Fruit fly (Drosophila melanogaster) whole organism, wandering third instar larva: ENCODE data around the gene boss.

Source experiments
- Abd-B ChIP-seq: fragments of >200 bp; optimal IDR thresholded peaks from 2 replicates; lab custom pipeline; 2017; ENCODE audit warnings: missing biosample characterization, missing genetic modification characterization
- CG32264 ChIP-seq: fragments of 200-800 bp; sonication (Bioruptor generic); optimal IDR thresholded peaks from 2 replicates; lab custom pipeline; 2016; ENCODE audit warnings: missing biosample characterization, missing genetic modification characterization
- CG9705 ChIP-seq: fragments of 200-800 bp; sonication (Bioruptor generic); optimal IDR thresholded peaks from 2 replicates; lab custom pipeline; 2018; ENCODE audit warnings: missing biosample characterization, mild to moderate bottlenecking, missing genetic modification characterization
- CrebA ChIP-seq: fragments of 200-800 bp; sonication (Bioruptor generic); optimal IDR thresholded peaks from 2 replicates; lab custom pipeline; 2016; ENCODE audit warnings: missing biosample characterization, mild to moderate bottlenecking, missing genetic modification characterization, borderline replicate concordance
- Dfd ChIP-seq: fragments of >200 bp; optimal IDR thresholded peaks from 2 replicates; lab custom pipeline; 2017; ENCODE audit warnings: missing biosample characterization, missing genetic modification characterization
- Dif ChIP-seq: fragments of 200-275, 200-300 bp; sonication (Bioruptor generic); optimal IDR thresholded peaks from 2 replicates; lab custom pipeline; 2018; ENCODE audit warnings: missing biosample characterization, missing genetic modification characterization; ENCODE audit not compliant: partially characterized antibody
- GATAd ChIP-seq: sonication (Bioruptor generic); optimal IDR thresholded peaks from 2 replicates; lab custom pipeline; 2016; ENCODE audit warnings: missing biosample characterization, missing genetic modification characterization
- HLH106 ChIP-seq: fragments of 200-800 bp; optimal IDR thresholded peaks from 3 replicates; lab custom pipeline; 2019; ENCODE audit warnings: missing biosample characterization, mild to moderate bottlenecking, missing genetic modification characterization, moderate library complexity
- Hnf4 ChIP-seq: fragments of 200-800 bp; sonication (Bioruptor generic); optimal IDR thresholded peaks from 2 replicates; lab custom pipeline; 2016; ENCODE audit warnings: missing biosample characterization, mild to moderate bottlenecking, missing genetic modification characterization
- Hr78 ChIP-seq: fragments of >200 bp; optimal IDR thresholded peaks from 2 replicates; lab custom pipeline; 2017; ENCODE audit warnings: missing biosample characterization, missing genetic modification characterization
- Hr83 ChIP-seq: fragments of 200-300 bp; sonication (Bioruptor generic); optimal IDR thresholded peaks from 2 replicates; lab custom pipeline; 2016; ENCODE audit warnings: missing biosample characterization, mild to moderate bottlenecking, missing genetic modification characterization, moderate library complexity; ENCODE audit not compliant: poor library complexity, severe bottlenecking
- Jra ChIP-seq: sonication (Bioruptor generic); optimal IDR thresholded peaks from 2 replicates; lab custom pipeline; 2016; ENCODE audit warnings: missing biosample characterization, missing genetic modification characterization
- Mio ChIP-seq: sonication (Bioruptor generic); optimal IDR thresholded peaks from 2 replicates; lab custom pipeline; 2016; ENCODE audit warnings: missing biosample characterization, missing genetic modification characterization
- Myc ChIP-seq: fragments of >200 bp; optimal IDR thresholded peaks from 2 replicates; lab custom pipeline; 2017
- N ChIP-seq: fragments of >200 bp; optimal IDR thresholded peaks from 2 replicates; lab custom pipeline; 2018; ENCODE audit warnings: missing biosample characterization, missing external identifiers, missing genetic modification characterization
- OdsH ChIP-seq: fragments of 200-800 bp; sonication (Bioruptor generic); optimal IDR thresholded peaks from 2 replicates; lab custom pipeline; 2016; ENCODE audit warnings: missing biosample characterization, mild to moderate bottlenecking, missing genetic modification characterization
- Rel ChIP-seq, 2 experiments: fragments of 200-800 bp; sonication (Bioruptor generic) in 1 of 2; optimal IDR thresholded peaks; 2 replicates in 1 of 2; 3 replicates in 1 of 2; lab custom pipeline; 2016 to 2019; ENCODE audit warnings: mild to moderate bottlenecking in 2 of 2, missing biosample characterization in 2 of 2, missing genetic modification characterization in 2 of 2, moderate library complexity in 1 of 2
- Sp1 ChIP-seq: fragments of 200-800 bp; sonication (Bioruptor generic); optimal IDR thresholded peaks from 3 replicates; lab custom pipeline; 2019; ENCODE audit warnings: missing biosample characterization, mild to moderate bottlenecking, missing genetic modification characterization, moderate library complexity
- Vsx2 ChIP-seq: fragments of 200-300, 225-300 bp; sonication (Bioruptor generic); optimal IDR thresholded peaks from 2 replicates; lab custom pipeline; 2018; ENCODE audit warnings: missing biosample characterization, missing genetic modification characterization; ENCODE audit not compliant: partially characterized antibody
- br ChIP-seq: fragments of 200-800 bp; sonication (Bioruptor generic); optimal IDR thresholded peaks from 2 replicates; lab custom pipeline; 2016; ENCODE audit warnings: missing biosample characterization, missing genetic modification characterization
- brk ChIP-seq: fragments of 200-800 bp; sonication (Bioruptor generic); optimal IDR thresholded peaks from 2 replicates; lab custom pipeline; 2016; ENCODE audit warnings: missing biosample characterization, mild to moderate bottlenecking, missing genetic modification characterization
- dl ChIP-seq, 2 experiments: fragments of 175-275, 200-275 bp in 1 of 2; fragments of 200-275 bp in 1 of 2; sonication (Bioruptor generic); optimal IDR thresholded peaks; lab custom pipeline; 2018; ENCODE audit warnings: mild to moderate bottlenecking in 2 of 2, missing biosample characterization in 2 of 2, missing genetic modification characterization in 2 of 2, moderate library complexity in 2 of 2; ENCODE audit not compliant: partially characterized antibody in 2 of 2, insufficient read depth in 1 of 2
- dmrt93B ChIP-seq: fragments of 200-800 bp; sonication (Bioruptor generic); optimal IDR thresholded peaks from 2 replicates; lab custom pipeline; 2018; ENCODE audit warnings: missing biosample characterization, mild to moderate bottlenecking, missing genetic modification characterization
- dsf ChIP-seq: sonication (Bioruptor generic); optimal IDR thresholded peaks from 2 replicates; lab custom pipeline; 2016; ENCODE audit warnings: missing biosample characterization, missing genetic modification characterization, borderline replicate concordance
- ey ChIP-seq: fragments of 200-800 bp; sonication (Bioruptor generic); optimal IDR thresholded peaks from 2 replicates; lab custom pipeline; 2016; ENCODE audit warnings: missing biosample characterization, missing genetic modification characterization
- foxo ChIP-seq, 2 experiments: fragments of 200-800 bp; sonication (Bioruptor generic); optimal IDR thresholded peaks; 2 replicates in 1 of 2; 3 replicates in 1 of 2; lab custom pipeline; 2016 to 2017; ENCODE audit warnings: missing biosample characterization in 2 of 2, missing genetic modification characterization in 2 of 2
- fru ChIP-seq: fragments of 200-800 bp; sonication (Bioruptor generic); optimal IDR thresholded peaks from 3 replicates; lab custom pipeline; 2016; ENCODE audit warnings: missing biosample characterization, mild to moderate bottlenecking, missing genetic modification characterization
- h ChIP-seq: fragments of 200-800 bp; sonication (Bioruptor generic); optimal IDR thresholded peaks from 3 replicates; lab custom pipeline; 2016; ENCODE audit warnings: missing biosample characterization, mild to moderate bottlenecking, missing genetic modification characterization
- jim ChIP-seq: fragments of 175-275, 200-325 bp; sonication (Bioruptor generic); optimal IDR thresholded peaks from 2 replicates; lab custom pipeline; 2016; ENCODE audit warnings: missing biosample characterization, mild to moderate bottlenecking, missing genetic modification characterization
- lola ChIP-seq: fragments of >200 bp; optimal IDR thresholded peaks from 2 replicates; lab custom pipeline; 2017; ENCODE audit warnings: missing biosample characterization, missing genetic modification characterization
- pan ChIP-seq: fragments of >200 bp; optimal IDR thresholded peaks from 2 replicates; lab custom pipeline; 2017
- psq ChIP-seq: fragments of 200-800 bp; sonication (Bioruptor generic); optimal IDR thresholded peaks from 3 replicates; lab custom pipeline; 2017; ENCODE audit warnings: missing biosample characterization, mild to moderate bottlenecking, missing genetic modification characterization, moderate library complexity
- rgr ChIP-seq: fragments of 200-800 bp; sonication (Bioruptor generic); optimal IDR thresholded peaks from 3 replicates; lab custom pipeline; 2016; ENCODE audit warnings: missing biosample characterization, mild to moderate bottlenecking, missing genetic modification characterization
- sage ChIP-seq: fragments of 200-800 bp; sonication (Bioruptor generic); optimal IDR thresholded peaks from 2 replicates; lab custom pipeline; 2016; ENCODE audit warnings: missing biosample characterization, mild to moderate bottlenecking, missing genetic modification characterization
- sv ChIP-seq: fragments of 200-800 bp; sonication (Bioruptor generic); optimal IDR thresholded peaks from 3 replicates; lab custom pipeline; 2016; ENCODE audit warnings: missing biosample characterization, missing genetic modification characterization
- tai ChIP-seq: sonication (Bioruptor generic); optimal IDR thresholded peaks from 2 replicates; lab custom pipeline; 2016; ENCODE audit warnings: missing biosample characterization, missing genetic modification characterization
- usp ChIP-seq: fragments of >200 bp; optimal IDR thresholded peaks from 2 replicates; lab custom pipeline; 2017; ENCODE audit warnings: missing biosample characterization, missing genetic modification characterization
- woc ChIP-seq: sonication (Bioruptor generic); optimal IDR thresholded peaks from 2 replicates; lab custom pipeline; 2016; ENCODE audit warnings: missing biosample characterization, mild to moderate bottlenecking, missing genetic modification characterization

Gene boss

dm6 chr3R:25996197-25997005 lies 34.6 kb downstream of the boss start, which contains the start of gene CG43116 (continued):
- TF ChIP-seq Rel (GFP tag; optimal IDR thresholded peaks at IDR 0.05; lab: Kevin White, UChicago) = peak; percentile 92
- TF ChIP-seq Rel (tag; optimal IDR thresholded peaks at IDR 0.05; lab: Kevin White, UChicago) = peak; percentile 58
- TF ChIP-seq br = peak; percentile 88
- peak; percentile 80 for TF ChIP-seq woc
- TF ChIP-seq jim (GFP tag; lab: Kevin White, UChicago) = no peak
- peak; percentile 88 for TF ChIP-seq dmrt93B (GFP tag; lab: Kevin White, UChicago)
- peak; percentile 85 for TF ChIP-seq Hnf4
- no peak for TF ChIP-seq Vsx2 (GFP tag; lab: Kevin White, UChicago)
- no peak for TF ChIP-seq Hr83 (GFP tag; lab: Kevin White, UChicago)
- peak; percentile 45 for TF ChIP-seq dsf (GFP tag; lab: Kevin White, UChicago)
- peak; percentile 92 for TF ChIP-seq OdsH (GFP tag; lab: Kevin White, UChicago)
- no peak for TF ChIP-seq GATAd
- TF ChIP-seq tai = no peak
- no peak for TF ChIP-seq Abd-B (GFP tag; lab: Kevin White, UChicago)

dm6 chr3R:25997068-25997714 lies 35.4 kb downstream of the boss start:
- TF ChIP-seq woc (peak; percentile 2), Rel (GFP tag; optimal IDR thresholded peaks at IDR 0.05; lab: Kevin White, UChicago) (peak; percentile 52), Rel (tag; optimal IDR thresholded peaks at IDR 0.05; lab: Kevin White, UChicago) (peak; percentile 51), CG9705 (peak; percentile 72), ey (peak; percentile 56), Abd-B (GFP tag; lab: Kevin White, UChicago) (no peak), fru (GFP tag; lab: Kevin White, UChicago) (peak; percentile 80), Sp1 (GFP tag; lab: Kevin White, UChicago) (peak; percentile 96), jim (GFP tag; lab: Kevin White, UChicago) (no peak), Dfd (GFP tag; lab: Kevin White, UChicago) (no peak), lola (no peak), CrebA (GFP tag; lab: Kevin White, UChicago) (no peak), Hr78 (no peak), Mio (GFP tag; lab: Kevin White, UChicago) (no peak), sv (GFP tag; lab: Kevin White, UChicago) (no peak), Vsx2 (GFP tag; lab: Kevin White, UChicago) (no peak), tai (no peak), Hnf4 (peak; percentile 60), CG32264 (GFP tag; lab: Kevin White, UChicago) (no peak), usp (no peak), rgr (peak; percentile 86), GATAd (no peak), sage (GFP tag; lab: Kevin White, UChicago) (peak; percentile 69), h (GFP tag; lab: Kevin White, UChicago) (peak; percentile 83), dl (GFP tag; optimal IDR thresholded peaks at IDR 0.05; lab: Kevin White, UChicago; ENCODE audit: insufficient read depth in 1 of 2, partially characterized antibody in 2 of 2) (no peak), Jra (GFP tag; lab: Kevin White, UChicago) (no peak), brk (peak; percentile 64), Hr83 (GFP tag; lab: Kevin White, UChicago) (no peak), psq (GFP tag; lab: Kevin White, UChicago) (peak; percentile 85), dmrt93B (GFP tag; lab: Kevin White, UChicago) (peak; percentile 86), br (peak; percentile 32), OdsH (GFP tag; lab: Kevin White, UChicago) (peak; percentile 89), HLH106 (peak; percentile 93), dsf (GFP tag; lab: Kevin White, UChicago) (no peak), Dif (GFP tag; lab: Kevin White, UChicago) (no peak), N (GFP tag; lab: Kevin White, UChicago) (no peak), foxo (GFP tag; optimal IDR thresholded peaks at IDR 0.05; lab: Kevin White, UChicago) (peak in 1 of 2 experiments; percentile 87), pan (lab: Kevin White, UChicago) (no peak), Myc (no peak)
